Worm (Caenorhabditis elegans): ENCODE results near the gene Y70C5A.2.
A peak's percentile ranks its signal among the peaks of the same experiment; 100 is the strongest.

Gene Y70C5A.2

ce11 chrV:16594514-16594913, 28.5 kb downstream of the Y70C5A.2 start:
- TF ChIP-seq unc-39 (tag; optimal IDR thresholded peaks at IDR 0.05): no peak
- peak; percentile 7 for TF ChIP-seq ztf-4 (tag; optimal IDR thresholded peaks at IDR 0.05)
- TF ChIP-seq ama-1 (optimal IDR thresholded peaks at IDR 0.05): no peak
- peak; percentile 14 for TF ChIP-seq sma-9 (GFP tag; optimal IDR thresholded peaks at IDR 0.05)
- TF ChIP-seq sma-9 (tag; optimal IDR thresholded peaks at IDR 0.05): no peak
- peak; percentile 50 for TF ChIP-seq nhr-129 (tag; optimal IDR thresholded peaks at IDR 0.05)
- TF ChIP-seq C34F6.9 (tag; optimal IDR thresholded peaks at IDR 0.05): peak; percentile 11

- no peak for TF ChIP-seq fos-1 (tag; optimal IDR thresholded peaks at IDR 0.05)
- no peak for TF ChIP-seq unc-55 (GFP tag; optimal IDR thresholded peaks at IDR 0.05)
- no peak for TF ChIP-seq egl-27 (tag; optimal IDR thresholded peaks at IDR 0.05)
- TF ChIP-seq elt-1 (tag; optimal IDR thresholded peaks at IDR 0.05): no peak
- no peak for TF ChIP-seq ztf-11 (tag; optimal IDR thresholded peaks at IDR 0.05)
- TF ChIP-seq ceh-16 (tag; optimal IDR thresholded peaks at IDR 0.05): no peak
- TF ChIP-seq mab-5 (tag; optimal IDR thresholded peaks at IDR 0.05): no peak
- TF ChIP-seq nhr-77 (tag; optimal IDR thresholded peaks at IDR 0.05): no peak
- TF ChIP-seq ama-1 (optimal IDR thresholded peaks at IDR 0.05): no peak
- TF ChIP-seq ceh-82 (tag; optimal IDR thresholded peaks at IDR 0.05): no peak
- no peak for TF ChIP-seq elt-3 (tag; optimal IDR thresholded peaks at IDR 0.05)
- TF ChIP-seq ztf-1 (GFP tag; conservative IDR thresholded peaks at IDR 0.05): no peak
- TF ChIP-seq nhr-25 (tag; optimal IDR thresholded peaks at IDR 0.05): no peak
- TF ChIP-seq lin-39 (tag; optimal IDR thresholded peaks at IDR 0.05): no peak
- no peak for TF ChIP-seq skn-1 (tag; optimal IDR thresholded peaks at IDR 0.05)
- TF ChIP-seq sem-4 (tag; optimal IDR thresholded peaks at IDR 0.05): no peak
- TF ChIP-seq C34F6.9 (tag; optimal IDR thresholded peaks at IDR 0.05): no peak
Observed at ce11 chrV:16593792-16594059, 29.3 kb downstream of the Y70C5A.2 start.

ce11 chrV:16592947-16593791, 29.8 kb downstream of the Y70C5A.2 start:
- TF ChIP-seq lin-39 (tag; optimal IDR thresholded peaks at IDR 0.05) (no peak), nhr-25 (tag; optimal IDR thresholded peaks at IDR 0.05) (no peak), ztf-1 (GFP tag; conservative IDR thresholded peaks at IDR 0.05) (no peak), crh-2 (tag; optimal IDR thresholded peaks at IDR 0.05) (peak; percentile 34), alr-1 (tag; optimal IDR thresholded peaks at IDR 0.05) (no peak), Y55F3AM.14 (GFP tag; optimal IDR thresholded peaks at IDR 0.05) (peak; percentile 31), nhr-77 (tag; optimal IDR thresholded peaks at IDR 0.05) (no peak), C34F6.9 (tag; optimal IDR thresholded peaks at IDR 0.05) (no peak), nhr-6 (tag; optimal IDR thresholded peaks at IDR 0.05) (no peak), ama-1 (optimal IDR thresholded peaks at IDR 0.05) (peak; percentile 26), lsy-2 (tag; optimal IDR thresholded peaks at IDR 0.05) (no peak), sma-9 (GFP tag; optimal IDR thresholded peaks at IDR 0.05) (peak; percentile 41), sma-9 (tag; optimal IDR thresholded peaks at IDR 0.05) (no peak), elt-1 (tag; optimal IDR thresholded peaks at IDR 0.05) (no peak), elt-3 (tag; optimal IDR thresholded peaks at IDR 0.05) (no peak), fos-1 (tag; optimal IDR thresholded peaks at IDR 0.05) (peak; percentile 43), lin-13 (GFP tag; optimal IDR thresholded peaks at IDR 0.05) (no peak), gmeb-1 (tag; optimal IDR thresholded peaks at IDR 0.05) (peak; percentile 47), ceh-16 (tag; optimal IDR thresholded peaks at IDR 0.05) (no peak)

- TF ChIP-seq F13H6.1 (tag; optimal IDR thresholded peaks at IDR 0.05) (peak; percentile 55), elt-3 (tag; optimal IDR thresholded peaks at IDR 0.05) (no peak), fos-1 (tag; optimal IDR thresholded peaks at IDR 0.05) (peak; percentile 40), nhr-21 (tag; optimal IDR thresholded peaks at IDR 0.05) (peak; percentile 47), lin-13 (GFP tag; optimal IDR thresholded peaks at IDR 0.05) (peak; percentile 52), ama-1 (optimal IDR thresholded peaks at IDR 0.05) (peak; percentile 90), gmeb-1 (tag; optimal IDR thresholded peaks at IDR 0.05) (peak; percentile 52), ZK546.5 (tag; optimal IDR thresholded peaks at IDR 0.05) (no peak), sma-3 (GFP tag; optimal IDR thresholded peaks at IDR 0.05) (peak; percentile 42), nhr-6 (tag; optimal IDR thresholded peaks at IDR 0.05) (peak; percentile 12), nhr-23 (tag; optimal IDR thresholded peaks at IDR 0.05) (no peak), sma-9 (GFP tag; optimal IDR thresholded peaks at IDR 0.05) (peak; percentile 54), sma-9 (tag; optimal IDR thresholded peaks at IDR 0.05) (no peak), C34F6.9 (tag; optimal IDR thresholded peaks at IDR 0.05) (peak; percentile 36), lsy-2 (tag; optimal IDR thresholded peaks at IDR 0.05) (peak; percentile 27 to 63), ztf-4 (tag; optimal IDR thresholded peaks at IDR 0.05) (peak; percentile 16), peb-1 (tag; optimal IDR thresholded peaks at IDR 0.05) (no peak), crh-2 (tag; optimal IDR thresholded peaks at IDR 0.05) (peak; percentile 13), nhr-129 (tag; optimal IDR thresholded peaks at IDR 0.05) (peak; percentile 76), Y55F3AM.14 (GFP tag; optimal IDR thresholded peaks at IDR 0.05) (peak; percentile 72), snpc-4 (tag; optimal IDR thresholded peaks at IDR 0.05) (peak; percentile 30), skn-1 (tag; optimal IDR thresholded peaks at IDR 0.05) (no peak)
Observed at ce11 chrV:16591992-16592798, 30.8 kb downstream of the Y70C5A.2 start, which contains the start of gene srh-269. TSS of gene srh-269 (minus strand) at chrV:16592042.

Measured in whole organism, L2 larva.